Worm (Caenorhabditis elegans): Measurements from ENCODE around the gene T26E4.10.
"Not testable (repeated sequence)": the region's sequence is repeated elsewhere in the genome, so short reads cannot be mapped to it uniquely, and the experiment has no call there.

Gene T26E4.10

DNA sequence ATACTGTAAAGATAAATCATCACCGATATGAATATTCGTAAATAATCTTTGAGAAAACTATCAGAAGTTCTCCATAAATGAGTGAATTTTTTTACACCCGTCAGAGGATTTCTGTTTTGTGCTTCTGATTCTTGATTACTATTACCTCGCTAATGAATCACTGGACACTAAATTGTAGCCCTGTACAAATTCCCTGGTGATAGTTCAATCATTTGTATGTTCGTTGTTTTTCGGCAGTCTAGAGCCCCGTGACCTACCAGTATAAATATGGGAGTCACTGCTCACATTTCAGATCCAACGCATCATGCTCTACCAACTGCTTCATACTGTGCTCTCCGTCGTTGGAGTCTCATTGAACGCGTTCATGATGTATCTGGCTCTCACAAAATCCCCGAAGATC lies 5.1 kb upstream of the T26E4.10 start, which contains the start of gene srd-27:
Gene srd-27, plus strand, starts transcription at position 301 of the 400 bp plus-strand sequence.
- not testable (repeated sequence) for TF ChIP-seq ets-7 (tag; optimal IDR thresholded peaks at IDR 0.05); pes-1 (GFP tag; IDR thresholded peaks at IDR 0.05); tbx-37 (GFP tag; conservative IDR thresholded peaks at IDR 0.05)

- not testable (repeated sequence) for TF ChIP-seq ceh-36 (tag; optimal IDR thresholded peaks at IDR 0.05); ets-7 (tag; optimal IDR thresholded peaks at IDR 0.05); pes-1 (GFP tag; IDR thresholded peaks at IDR 0.05)
Measured at ce11 chrV:15802623-15803022, 4.6 kb upstream of the T26E4.10 start, which contains the start of gene T26E4.9. T26E4.9 (minus strand) TSS chrV:15802723.

- TF ChIP-seq B0310.2 (tag; optimal IDR thresholded peaks at IDR 0.05), result no peak
- TF ChIP-seq sea-1 (GFP tag; conservative IDR thresholded peaks at IDR 0.05), result no peak
- TF ChIP-seq tbx-37 (GFP tag; conservative IDR thresholded peaks at IDR 0.05), result no peak
- no peak for TF ChIP-seq hmbx-1 (tag; optimal IDR thresholded peaks at IDR 0.05)
- no peak for TF ChIP-seq ets-7 (tag; optimal IDR thresholded peaks at IDR 0.05)
- no peak for TF ChIP-seq hnd-1 (tag; optimal IDR thresholded peaks at IDR 0.05)
- no peak for TF ChIP-seq F13C5.2 (tag; optimal IDR thresholded peaks at IDR 0.05)
- TF ChIP-seq tbx-11 (GFP tag; IDR thresholded peaks at IDR 0.05), result no peak
- TF ChIP-seq scrt-1 (GFP tag; IDR thresholded peaks at IDR 0.05), result no peak
- TF ChIP-seq aly-1 (tag; optimal IDR thresholded peaks at IDR 0.05), result no peak
Measured at ce11 chrV:15796087-15796486, 1.9 kb downstream of the T26E4.10 start, which contains the start of gene nhr-223. nhr-223 (plus strand) TSS chrV:15796387.

- TF ChIP-seq scrt-1 (GFP tag; IDR thresholded peaks at IDR 0.05) (no peak), sea-1 (GFP tag; conservative IDR thresholded peaks at IDR 0.05) (no peak), B0310.2 (tag; optimal IDR thresholded peaks at IDR 0.05) (no peak), flt-1 (GFP tag; IDR thresholded peaks at IDR 0.05) (no peak), ama-1 (optimal IDR thresholded peaks at IDR 0.05) (no peak), tra-4 (tag; optimal IDR thresholded peaks at IDR 0.05) (no peak), aly-1 (tag; optimal IDR thresholded peaks at IDR 0.05) (no peak), pes-1 (GFP tag; IDR thresholded peaks at IDR 0.05) (no peak), ceh-36 (tag; optimal IDR thresholded peaks at IDR 0.05) (no peak), hnd-1 (tag; optimal IDR thresholded peaks at IDR 0.05) (no peak), ceh-13 (GFP tag; optimal IDR thresholded peaks at IDR 0.05) (no peak), F13C5.2 (tag; optimal IDR thresholded peaks at IDR 0.05) (no peak), ets-7 (tag; optimal IDR thresholded peaks at IDR 0.05) (no peak), hmg-4 (GFP tag; optimal IDR thresholded peaks at IDR 0.05) (no peak), hmbx-1 (tag; optimal IDR thresholded peaks at IDR 0.05) (no peak), tbx-11 (GFP tag; IDR thresholded peaks at IDR 0.05) (no peak), tbx-37 (GFP tag; conservative IDR thresholded peaks at IDR 0.05) (no peak)
Measured at ce11 chrV:15793270-15793669, 4.7 kb downstream of the T26E4.10 start, which contains the start of gene T26E4.7. T26E4.7 (plus strand) TSS chrV:15793570.

- TF ChIP-seq ceh-36 (tag; optimal IDR thresholded peaks at IDR 0.05) (no peak), hmg-4 (GFP tag; optimal IDR thresholded peaks at IDR 0.05) (no peak), sea-1 (GFP tag; conservative IDR thresholded peaks at IDR 0.05) (no peak), pes-1 (GFP tag; IDR thresholded peaks at IDR 0.05) (no peak)
Measured at ce11 chrV:15792409-15792808, 5.6 kb downstream of the T26E4.10 start, which contains the start of gene T26E4.4. T26E4.4 (minus strand) TSS chrV:15792509.

DNA sequence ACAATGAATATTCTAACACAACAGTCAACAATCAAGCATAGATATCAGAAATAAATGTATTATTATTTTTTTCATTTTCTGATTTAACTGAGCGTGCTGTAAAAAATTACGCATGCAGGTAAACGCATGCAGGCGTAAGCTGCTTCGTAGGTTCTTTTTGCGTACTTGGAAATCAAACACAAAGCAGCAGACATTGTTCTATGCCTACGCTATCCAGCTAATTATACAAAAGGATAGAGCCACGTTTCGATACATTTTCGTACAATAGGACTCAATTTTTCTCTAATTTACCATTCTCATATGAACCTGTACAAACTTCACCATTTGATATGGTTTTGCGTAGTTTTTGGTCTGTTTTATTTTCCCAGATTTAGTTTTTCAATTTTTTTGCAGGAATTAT lies 15.5 kb downstream of the T26E4.10 start, which contains the start of gene T26E4.3:
Gene T26E4.3, plus strand, starts transcription at position 301 of the 400 bp plus-strand sequence.
- TF ChIP-seq ama-1 (optimal IDR thresholded peaks at IDR 0.05) (no peak), pes-1 (GFP tag; IDR thresholded peaks at IDR 0.05) (no peak), sea-1 (GFP tag; conservative IDR thresholded peaks at IDR 0.05) (no peak), ceh-36 (tag; optimal IDR thresholded peaks at IDR 0.05) (no peak), flt-1 (GFP tag; IDR thresholded peaks at IDR 0.05) (no peak), tra-4 (tag; optimal IDR thresholded peaks at IDR 0.05) (no peak), hmbx-1 (tag; optimal IDR thresholded peaks at IDR 0.05) (no peak), F13C5.2 (tag; optimal IDR thresholded peaks at IDR 0.05) (no peak)

DNA sequence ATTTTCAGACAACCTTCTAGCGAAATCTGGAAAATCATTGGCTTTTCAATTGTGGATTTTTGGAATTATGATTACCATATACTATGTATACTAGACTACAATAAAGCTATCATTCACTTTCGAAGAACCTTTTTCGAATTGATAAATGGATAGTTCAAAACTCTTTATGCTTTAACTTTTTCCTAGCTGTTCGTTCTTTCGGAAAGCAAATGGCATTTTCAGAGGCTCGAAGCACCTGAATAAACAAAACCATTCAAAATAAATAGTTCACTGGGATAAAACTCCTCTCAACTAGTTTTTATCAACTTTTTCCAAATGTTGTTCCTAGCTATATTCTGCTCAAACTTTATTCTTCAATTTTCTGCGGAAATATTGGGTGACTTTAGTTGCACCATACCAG lies 16.9 kb downstream of the T26E4.10 start, which contains the start of gene T26E4.2:
Gene T26E4.2, plus strand, starts transcription at position 301 of the 400 bp plus-strand sequence.
- TF ChIP-seq hmg-4 (GFP tag; optimal IDR thresholded peaks at IDR 0.05) (no peak), aly-1 (tag; optimal IDR thresholded peaks at IDR 0.05) (no peak), flt-1 (GFP tag; IDR thresholded peaks at IDR 0.05) (no peak), scrt-1 (GFP tag; IDR thresholded peaks at IDR 0.05) (no peak), B0310.2 (tag; optimal IDR thresholded peaks at IDR 0.05) (no peak), sea-1 (GFP tag; conservative IDR thresholded peaks at IDR 0.05) (no peak), ceh-13 (GFP tag; optimal IDR thresholded peaks at IDR 0.05) (no peak), pes-1 (GFP tag; IDR thresholded peaks at IDR 0.05) (no peak), hmbx-1 (tag; optimal IDR thresholded peaks at IDR 0.05) (no peak), tbx-11 (GFP tag; IDR thresholded peaks at IDR 0.05) (no peak), tbx-37 (GFP tag; conservative IDR thresholded peaks at IDR 0.05) (no peak), tra-4 (tag; optimal IDR thresholded peaks at IDR 0.05) (no peak)

- TF ChIP-seq F13C5.2 (tag; optimal IDR thresholded peaks at IDR 0.05) (no peak), hmbx-1 (tag; optimal IDR thresholded peaks at IDR 0.05) (no peak), sea-1 (GFP tag; conservative IDR thresholded peaks at IDR 0.05) (no peak), ceh-36 (tag; optimal IDR thresholded peaks at IDR 0.05) (no peak), aly-1 (tag; optimal IDR thresholded peaks at IDR 0.05) (no peak), hmg-4 (GFP tag; optimal IDR thresholded peaks at IDR 0.05) (no peak), flt-1 (GFP tag; IDR thresholded peaks at IDR 0.05) (no peak), tbx-11 (GFP tag; IDR thresholded peaks at IDR 0.05) (no peak), ceh-13 (GFP tag; optimal IDR thresholded peaks at IDR 0.05) (no peak), scrt-1 (GFP tag; IDR thresholded peaks at IDR 0.05) (no peak), B0310.2 (tag; optimal IDR thresholded peaks at IDR 0.05) (no peak), ama-1 (optimal IDR thresholded peaks at IDR 0.05) (no peak), ets-7 (tag; optimal IDR thresholded peaks at IDR 0.05) (no peak), tra-4 (tag; optimal IDR thresholded peaks at IDR 0.05) (no peak), hnd-1 (tag; optimal IDR thresholded peaks at IDR 0.05) (no peak), pes-1 (GFP tag; IDR thresholded peaks at IDR 0.05) (no peak), tbx-37 (GFP tag; conservative IDR thresholded peaks at IDR 0.05) (no peak)
Measured at ce11 chrV:15779128-15779729, 18.8 kb downstream of the T26E4.10 start, which contains the start of the genes nhr-285 and irld-52. nhr-285 (minus strand) TSS chrV:15779228. irld-52 (plus strand) TSS chrV:15779679.
